Worm (Caenorhabditis elegans) whole organism, midembryonic: Measurements from ENCODE around the gene nhr-139.

Experiments used
- T22C8.4 ChIP-seq: fragments of 200-800 bp; sonication (Bioruptor generic); IDR thresholded peaks from 2 replicates; pipeline ENCODE4 v1.3.6; 2022; ENCODE audit warnings: missing genetic modification characterization, missing compliant biosample characterization
- cog-1 ChIP-seq: sonication (generic microtip); optimal IDR thresholded peaks from 2 replicates; lab custom pipeline; 2016; ENCODE audit warnings: missing genetic modification characterization, missing compliant biosample characterization
- flt-1 ChIP-seq: fragments of 200-800 bp; sonication (Bioruptor generic); IDR thresholded peaks from 2 replicates; pipeline ENCODE4 v1.3.6; 2022; ENCODE audit warnings: missing genetic modification characterization, missing compliant biosample characterization
- klf-2 ChIP-seq: fragments of 200-800 bp; sonication (Bioruptor generic); conservative IDR thresholded peaks from 2 replicates; pipeline ENCODE4 v1.3.6; 2022; ENCODE audit warnings: missing genetic modification reagents, missing genetic modification characterization, missing compliant biosample characterization
- med-1 ChIP-seq: sonication (generic microtip); optimal IDR thresholded peaks from 2 replicates; lab custom pipeline; 2017; ENCODE audit warnings: missing genetic modification characterization, mild to moderate bottlenecking, missing compliant biosample characterization, antibody characterized with exemption, missing genetic modification reagents; ENCODE audit not compliant: insufficient read depth
- ref-1 ChIP-seq: fragments of 200-800 bp; sonication (Bioruptor generic); conservative IDR thresholded peaks from 2 replicates; pipeline ENCODE4 v1.3.6; 2022; ENCODE audit warnings: missing genetic modification reagents, missing genetic modification characterization, missing compliant biosample characterization
- tab-1 ChIP-seq: fragments of 200-800 bp; sonication (Bioruptor generic); IDR thresholded peaks from 2 replicates; pipeline ENCODE4 v1.3.6; 2022; ENCODE audit warnings: missing genetic modification characterization, missing compliant biosample characterization
- ztf-23 ChIP-seq: fragments of 200-800 bp; sonication (Bioruptor generic); IDR thresholded peaks from 2 replicates; pipeline ENCODE4 v1.3.6; 2022; ENCODE audit warnings: missing genetic modification reagents, missing genetic modification characterization, missing compliant biosample characterization
- ztf-29 ChIP-seq: fragments of 200-800 bp; sonication (Bioruptor generic); IDR thresholded peaks from 2 replicates; pipeline ENCODE4 v1.3.6; 2022; ENCODE audit warnings: missing genetic modification reagents, missing genetic modification characterization, missing compliant biosample characterization

- no peak for TF ChIP-seq klf-2 (GFP tag; lab: Robert Waterston, UW)
- TF ChIP-seq T22C8.4 (GFP tag; lab: Robert Waterston, UW): no peak
- TF ChIP-seq flt-1 (GFP tag; lab: Robert Waterston, UW): no peak
- no peak for TF ChIP-seq ztf-23
- no peak for TF ChIP-seq ztf-29 (GFP tag; lab: Robert Waterston, UW)
- no peak for TF ChIP-seq tab-1 (GFP tag; lab: Robert Waterston, UW)
- TF ChIP-seq med-1 (GFP tag; lab: Kevin White, UChicago): no peak
- TF ChIP-seq cog-1: no peak
- TF ChIP-seq ref-1 (GFP tag; lab: Robert Waterston, UW): no peak
These were observed 21.9 kb upstream of the nhr-139 start, which contains the start of gene C33G8.2 for ce11 chrV:7009461-7009860.
